Worm (Caenorhabditis elegans): ENCODE measurements around the gene nol-6.
A peak's percentile ranks its signal among the peaks of the same experiment; 100 is the strongest.

The nol-6 gene

DNA sequence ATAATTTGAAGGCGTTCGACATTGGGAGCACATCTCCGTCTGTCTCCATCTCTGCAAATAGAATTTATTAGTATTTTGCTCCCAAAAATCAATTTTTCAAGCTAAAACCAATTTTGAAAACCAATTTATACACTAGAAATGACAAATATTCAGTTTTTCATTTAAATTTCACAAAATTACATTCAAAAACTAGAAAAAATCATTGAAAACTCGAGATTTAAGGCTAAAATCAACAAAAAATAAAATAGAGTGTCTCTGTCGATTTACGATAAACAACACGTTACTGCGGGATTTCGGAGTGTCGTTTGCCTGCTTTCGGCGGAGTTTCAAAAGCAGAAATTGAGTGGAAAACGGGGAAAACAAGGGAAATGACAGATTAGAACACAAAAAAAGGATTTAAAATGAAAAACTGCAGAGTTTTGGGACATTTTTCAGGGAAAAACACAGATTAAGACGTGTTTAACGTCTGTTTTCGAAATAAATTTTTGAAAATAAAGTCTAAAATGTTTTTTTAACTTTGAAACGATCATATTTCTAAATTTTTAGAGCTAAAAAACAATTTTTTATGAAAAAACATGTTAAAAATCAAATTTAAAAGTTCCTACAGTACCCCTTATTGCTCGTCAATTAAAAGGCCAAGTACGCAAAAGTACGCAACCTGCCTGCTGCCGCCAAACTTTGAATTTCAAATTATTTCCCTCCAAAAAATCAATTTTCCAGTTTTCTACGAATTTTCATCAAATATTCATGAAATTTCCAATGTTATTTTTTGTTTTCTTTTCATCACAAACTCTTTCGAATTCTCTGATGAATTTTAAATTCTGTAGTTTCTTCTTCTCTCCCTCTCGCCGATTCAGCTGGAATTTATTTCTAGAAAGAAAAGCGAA, at the start of gene nol-6:
Gene nol-6 (minus strand): TSS at position 51 of the 887 bp plus-strand sequence.
- TF ChIP-seq zag-1 (tag; optimal IDR thresholded peaks at IDR 0.05) (no peak), lin-15B (tag; optimal IDR thresholded peaks at IDR 0.05) (peak; percentile 46), nhr-11 (tag; optimal IDR thresholded peaks at IDR 0.05) (no peak), R02D3.7 (tag; optimal IDR thresholded peaks at IDR 0.05) (peak; percentile 93), pha-4 (tag; optimal IDR thresholded peaks at IDR 0.05) (peak; percentile 61), ZK546.5 (tag; optimal IDR thresholded peaks at IDR 0.05) (no peak), jun-1 (tag; optimal IDR thresholded peaks at IDR 0.05) (no peak), pqm-1 (tag; optimal IDR thresholded peaks at IDR 0.05) (no peak), nfya-1 (tag; optimal IDR thresholded peaks at IDR 0.05; ENCODE audit: insufficient read depth) (peak; percentile 56), fkh-2 (tag; optimal IDR thresholded peaks at IDR 0.05) (no peak), nhr-23 (tag; optimal IDR thresholded peaks at IDR 0.05) (peak; percentile 5), elt-3 (tag; optimal IDR thresholded peaks at IDR 0.05) (no peak)

DNA sequence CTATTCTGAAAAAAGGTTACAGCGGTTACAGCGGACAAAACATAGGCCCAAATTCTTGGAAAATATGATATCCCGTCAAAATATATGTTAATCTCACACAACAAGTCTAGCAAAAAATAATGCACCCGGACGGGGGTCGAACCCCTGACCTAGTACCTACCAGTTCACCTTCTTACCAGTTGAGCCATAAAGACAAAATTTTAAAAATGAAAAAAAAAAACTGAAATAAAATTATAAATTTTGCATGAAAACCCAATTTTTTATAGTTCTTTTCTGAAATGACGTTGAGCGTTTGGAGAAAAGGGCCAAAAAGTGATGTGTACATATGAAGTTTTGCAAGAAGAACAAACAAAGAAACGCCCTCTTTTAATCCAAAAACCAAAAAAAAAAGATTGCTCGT, 45.1 kb upstream of the nol-6 start:
- TF ChIP-seq daf-12 (tag; optimal IDR thresholded peaks at IDR 0.05), result no peak
- TF ChIP-seq lsy-12 (tag; optimal IDR thresholded peaks at IDR 0.05), result no peak
- TF ChIP-seq elt-3 (tag; optimal IDR thresholded peaks at IDR 0.05), result no peak
- no peak for TF ChIP-seq jun-1 (tag; optimal IDR thresholded peaks at IDR 0.05)
- TF ChIP-seq nhr-67 (tag; optimal IDR thresholded peaks at IDR 0.05), result no peak

DNA sequence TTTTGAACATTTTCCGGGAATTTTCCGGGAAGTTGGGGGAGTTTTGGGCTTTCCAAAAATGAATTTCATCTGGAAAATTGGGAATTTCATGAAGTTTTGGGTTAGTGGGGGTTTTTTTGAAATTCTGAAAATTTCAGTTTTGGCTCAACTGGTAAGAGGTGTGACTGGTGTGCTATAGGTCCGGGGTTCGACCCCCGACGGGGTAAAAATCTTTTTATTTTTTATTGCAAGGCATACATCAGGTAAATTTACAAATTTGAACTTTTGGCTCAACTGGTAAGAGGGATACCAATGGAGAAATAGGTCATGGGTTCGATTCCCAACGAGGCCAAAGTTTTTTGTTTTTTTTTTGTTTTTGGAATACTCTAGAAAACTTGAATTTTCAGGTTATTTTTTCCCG, 44.4 kb upstream of the nol-6 start:
- TF ChIP-seq skn-1 (tag; optimal IDR thresholded peaks at IDR 0.05) (no peak), jun-1 (tag; optimal IDR thresholded peaks at IDR 0.05) (no peak), pha-4 (tag; optimal IDR thresholded peaks at IDR 0.05) (no peak), ceh-82 (tag; optimal IDR thresholded peaks at IDR 0.05) (no peak), nhr-11 (tag; optimal IDR thresholded peaks at IDR 0.05) (no peak), pqm-1 (tag; optimal IDR thresholded peaks at IDR 0.05) (no peak), ceh-9 (tag; optimal IDR thresholded peaks at IDR 0.05) (no peak), fkh-2 (tag; optimal IDR thresholded peaks at IDR 0.05) (no peak), egl-27 (tag; optimal IDR thresholded peaks at IDR 0.05) (no peak), nhr-237 (tag; optimal IDR thresholded peaks at IDR 0.05) (no peak), zag-1 (tag; optimal IDR thresholded peaks at IDR 0.05) (no peak), nfya-1 (tag; optimal IDR thresholded peaks at IDR 0.05; ENCODE audit: insufficient read depth) (no peak), R02D3.7 (tag; optimal IDR thresholded peaks at IDR 0.05) (no peak)

DNA sequence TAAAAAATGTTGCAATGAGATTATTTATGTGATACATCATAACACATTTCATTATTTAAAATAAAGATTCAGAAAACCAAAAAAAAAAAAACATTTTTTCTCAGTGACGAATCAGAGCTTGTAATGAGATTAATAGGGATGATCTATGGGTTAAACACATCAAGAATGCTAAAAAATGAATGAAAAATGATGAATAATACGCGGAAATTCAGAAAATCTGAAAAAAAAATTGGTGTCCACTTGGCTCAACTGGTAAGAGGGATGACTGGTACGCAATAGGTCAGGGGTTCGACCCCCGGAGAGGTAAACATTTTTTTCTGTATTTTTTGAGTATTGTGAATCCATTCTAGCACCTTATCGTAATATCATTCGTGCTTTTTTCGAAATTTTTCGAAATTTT, 41.2 kb upstream of the nol-6 start:
- TF ChIP-seq ama-1 (optimal IDR thresholded peaks at IDR 0.05) (no peak), ceh-82 (tag; optimal IDR thresholded peaks at IDR 0.05) (no peak), mml-1 (tag; optimal IDR thresholded peaks at IDR 0.05) (no peak), fkh-10 (GFP tag; optimal IDR thresholded peaks at IDR 0.05) (no peak), elt-2 (tag; optimal IDR thresholded peaks at IDR 0.05) (no peak), eor-1 (tag; optimal IDR thresholded peaks at IDR 0.05) (no peak), nhr-28 (tag; optimal IDR thresholded peaks at IDR 0.05) (no peak), elt-3 (tag; optimal IDR thresholded peaks at IDR 0.05) (no peak), R02D3.7 (tag; optimal IDR thresholded peaks at IDR 0.05) (no peak), elt-1 (tag; optimal IDR thresholded peaks at IDR 0.05) (no peak), tbx-2 (tag; optimal IDR thresholded peaks at IDR 0.05) (no peak), lsy-12 (tag; optimal IDR thresholded peaks at IDR 0.05) (no peak), unc-39 (tag; optimal IDR thresholded peaks at IDR 0.05) (no peak), fos-1 (tag; optimal IDR thresholded peaks at IDR 0.05) (no peak), nhr-12 (tag; optimal IDR thresholded peaks at IDR 0.05) (no peak)

DNA sequence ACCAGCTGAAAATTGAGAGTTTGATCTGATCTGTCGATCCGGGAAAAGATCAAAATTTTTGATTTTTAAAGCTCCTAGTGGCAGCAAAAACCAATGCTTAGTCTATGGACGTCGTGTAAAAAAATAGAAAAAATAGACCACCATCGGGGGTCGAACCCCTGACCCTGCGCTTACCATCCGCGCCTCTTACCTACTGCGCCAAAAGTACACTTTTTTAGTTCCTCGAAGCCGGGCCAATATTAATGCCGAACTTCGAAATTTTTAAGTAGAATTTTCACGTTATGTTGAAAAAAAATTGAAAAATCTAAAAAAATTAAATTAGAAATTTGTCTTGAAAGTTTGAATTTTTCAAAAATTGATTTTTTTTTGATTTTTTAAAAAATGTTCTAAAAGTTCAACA, 40.7 kb upstream of the nol-6 start:
- TF ChIP-seq mml-1 (tag; optimal IDR thresholded peaks at IDR 0.05), result no peak
- no peak for TF ChIP-seq pha-4 (tag; optimal IDR thresholded peaks at IDR 0.05)

DNA sequence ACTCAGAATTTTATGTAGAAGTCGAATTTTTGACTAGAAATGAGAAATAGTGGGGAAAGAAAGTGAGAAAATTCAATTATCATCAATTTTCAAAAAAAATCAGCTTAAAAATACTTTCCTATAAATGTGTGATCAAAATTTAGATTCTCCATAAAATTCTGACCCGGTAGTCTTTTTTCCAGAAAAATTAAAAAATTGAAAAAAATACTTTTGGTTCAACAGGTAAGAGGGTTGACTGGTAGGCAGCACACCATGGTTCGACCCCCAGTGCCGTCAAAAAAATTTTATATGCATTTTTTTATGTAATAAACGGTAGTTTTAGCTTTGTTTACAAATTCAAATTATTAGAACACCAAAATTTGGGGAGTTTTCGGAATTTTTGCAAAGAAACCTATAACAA, 40.0 kb upstream of the nol-6 start:
- TF ChIP-seq ceh-28 (tag; optimal IDR thresholded peaks at IDR 0.05), result no peak
- no peak for TF ChIP-seq nhr-23 (tag; optimal IDR thresholded peaks at IDR 0.05)
- no peak for TF ChIP-seq unc-39 (tag; optimal IDR thresholded peaks at IDR 0.05)
- no peak for TF ChIP-seq elt-2 (tag; optimal IDR thresholded peaks at IDR 0.05)
- TF ChIP-seq fkh-10 (GFP tag; optimal IDR thresholded peaks at IDR 0.05), result no peak
- no peak for TF ChIP-seq lsy-12 (tag; optimal IDR thresholded peaks at IDR 0.05)
- no peak for TF ChIP-seq R02D3.7 (tag; optimal IDR thresholded peaks at IDR 0.05)
- TF ChIP-seq ceh-16 (tag; optimal IDR thresholded peaks at IDR 0.05), result no peak
- no peak for TF ChIP-seq fkh-2 (tag; optimal IDR thresholded peaks at IDR 0.05)
- no peak for TF ChIP-seq sea-2 (GFP tag; optimal IDR thresholded peaks at IDR 0.05)
- no peak for TF ChIP-seq nhr-11 (tag; optimal IDR thresholded peaks at IDR 0.05)
- no peak for TF ChIP-seq jun-1 (tag; optimal IDR thresholded peaks at IDR 0.05)
- no peak for TF ChIP-seq ZK546.5 (tag; optimal IDR thresholded peaks at IDR 0.05)
- no peak for TF ChIP-seq aly-2 (tag; optimal IDR thresholded peaks at IDR 0.05)

Measured in whole organism, L3 larva.